ENCODE assay signal across 7 worm cellular contexts in genomic region chrV:13782190-13782589, ce11.
TF ChIP-seq lines count a peak whose summit lies in the region.

decr-1.1 (plus strand) TSS chrV:13782399.

TF ChIP-seq in whole organism, L1 larva, 84 proteins besides CTCF, POLR2A, EP300 and RAD21:
- TF ChIP-seq nhr-71 (tag; optimal IDR thresholded peaks at IDR 0.05; lab: Kevin White, UChicago) (peak; percentile 40), nhr-20 (tag; optimal IDR thresholded peaks at IDR 0.05; lab: Kevin White, UChicago) (peak; percentile 75), nhr-237 (tag; optimal IDR thresholded peaks at IDR 0.05; lab: Kevin White, UChicago) (no peak), rnt-1 (tag; optimal IDR thresholded peaks at IDR 0.05; lab: Kevin White, UChicago) (peak; percentile 11), snu-23 (GFP tag; optimal IDR thresholded peaks at IDR 0.05; lab: Kevin White, UChicago) (peak; percentile 10), jun-1 (tag; optimal IDR thresholded peaks at IDR 0.05; lab: Kevin White, UChicago) (no peak), lin-35 (GFP tag; optimal IDR thresholded peaks at IDR 0.05; lab: Kevin White, UChicago) (peak in 1 of 2 experiments; percentile 49), blmp-1 (tag; optimal IDR thresholded peaks at IDR 0.05; lab: Kevin White, UChicago) (no peak)
TF ChIP-seq in whole organism, L1 larva: peak in this region for 5.

TF ChIP-seq in whole organism, L2 larva, 48 proteins besides CTCF, POLR2A, EP300 and RAD21:
- peak; percentile 4 for TF ChIP-seq nhr-129 (tag; optimal IDR thresholded peaks at IDR 0.05; lab: Kevin White, UChicago)
- no peak for TF ChIP-seq nhr-21 (tag; optimal IDR thresholded peaks at IDR 0.05; lab: Kevin White, UChicago)
- TF ChIP-seq fos-1 (tag; optimal IDR thresholded peaks at IDR 0.05; lab: Kevin White, UChicago): peak; percentile 26
- peak; percentile 34 for TF ChIP-seq sma-9 (GFP tag; optimal IDR thresholded peaks at IDR 0.05; lab: Kevin White, UChicago)
- no peak for TF ChIP-seq sma-9 (tag; optimal IDR thresholded peaks at IDR 0.05; lab: Kevin White, UChicago)
- no peak for TF ChIP-seq ztf-1 (GFP tag; conservative IDR thresholded peaks at IDR 0.05; lab: Robert Waterston, UW)

TF ChIP-seq in whole organism, L3 larva, 47 proteins besides CTCF, POLR2A, EP300 and RAD21:
- TF ChIP-seq pqm-1 (tag; optimal IDR thresholded peaks at IDR 0.05; lab: Kevin White, UChicago) (peak; percentile 64), nhr-23 (tag; optimal IDR thresholded peaks at IDR 0.05; lab: Kevin White, UChicago) (no peak), ZK546.5 (tag; optimal IDR thresholded peaks at IDR 0.05; lab: Kevin White, UChicago) (no peak), ceh-28 (tag; optimal IDR thresholded peaks at IDR 0.05; lab: Kevin White, UChicago) (peak; percentile 28), R02D3.7 (tag; optimal IDR thresholded peaks at IDR 0.05; lab: Kevin White, UChicago) (no peak), daf-12 (tag; optimal IDR thresholded peaks at IDR 0.05; lab: Kevin White, UChicago) (no peak), elt-1 (tag; optimal IDR thresholded peaks at IDR 0.05; lab: Kevin White, UChicago) (no peak), egl-27 (tag; optimal IDR thresholded peaks at IDR 0.05; lab: Kevin White, UChicago) (no peak), ceh-16 (tag; optimal IDR thresholded peaks at IDR 0.05; lab: Kevin White, UChicago) (no peak), pha-4 (tag; optimal IDR thresholded peaks at IDR 0.05; lab: Kevin White, UChicago) (peak; percentile 37), nfya-1 (tag; optimal IDR thresholded peaks at IDR 0.05; lab: Kevin White, UChicago; ENCODE audit: insufficient read depth) (peak; percentile 7), elt-2 (tag; optimal IDR thresholded peaks at IDR 0.05; lab: Kevin White, UChicago) (peak; percentile 49), tbx-2 (tag; optimal IDR thresholded peaks at IDR 0.05; lab: Kevin White, UChicago) (no peak)

TF ChIP-seq in whole organism, L4 larva, 104 proteins besides CTCF, POLR2A, EP300 and RAD21 (continues in another document):
- TF ChIP-seq spr-1 (tag; optimal IDR thresholded peaks at IDR 0.05; lab: Kevin White, UChicago) (no peak), pqm-1 (tag; optimal IDR thresholded peaks at IDR 0.05; lab: Kevin White, UChicago) (peak; percentile 12), nhr-77 (tag; optimal IDR thresholded peaks at IDR 0.05; lab: Kevin White, UChicago) (peak; percentile 55), nhr-28 (tag; optimal IDR thresholded peaks at IDR 0.05; lab: Kevin White, UChicago) (peak; percentile 95), daf-16 (GFP tag; optimal IDR thresholded peaks at IDR 0.05; lab: Kevin White, UChicago) (no peak), daf-16 (tag; optimal IDR thresholded peaks at IDR 0.05; lab: Kevin White, UChicago) (peak; percentile 74), T20F7.1 (GFP tag; optimal IDR thresholded peaks at IDR 0.05; lab: Kevin White, UChicago) (peak; percentile 28), mdt-29 (GFP tag; IDR thresholded peaks at IDR 0.05; lab: Robert Waterston, UW) (no peak), Y105C5A.15 (GFP tag; IDR thresholded peaks at IDR 0.05; lab: Robert Waterston, UW) (no peak), dmd-6 (GFP tag; IDR thresholded peaks at IDR 0.05; lab: Robert Waterston, UW) (peak; percentile 56), ztf-7 (tag; optimal IDR thresholded peaks at IDR 0.05; lab: Kevin White, UChicago) (no peak), aly-2 (tag; optimal IDR thresholded peaks at IDR 0.05; lab: Kevin White, UChicago) (no peak), aha-1 (tag; lab: Kevin White, UChicago) (peak; percentile 95), mxl-2 (GFP tag; conservative IDR thresholded peaks at IDR 0.05; lab: Robert Waterston, UW) (no peak), nhr-48 (tag; optimal IDR thresholded peaks at IDR 0.05; lab: Kevin White, UChicago) (no peak), ceh-32 (tag; optimal IDR thresholded peaks at IDR 0.05; lab: Kevin White, UChicago; ENCODE audit: poor library complexity) (no peak), hlh-30 (tag; optimal IDR thresholded peaks at IDR 0.05; lab: Kevin White, UChicago; ENCODE audit: insufficient read depth) (peak; percentile 23)

TF ChIP-seq in whole organism, late embryonic, 69 proteins besides CTCF, POLR2A, EP300 and RAD21:
- TF ChIP-seq ceh-48 (tag; optimal IDR thresholded peaks at IDR 0.05; lab: Kevin White, UChicago) (peak; percentile 3), nhr-11 (tag; optimal IDR thresholded peaks at IDR 0.05; lab: Kevin White, UChicago) (no peak)

TF ChIP-seq in whole organism, mixed stage, embryonic, 35 proteins besides CTCF, POLR2A, EP300 and RAD21:
- TF ChIP-seq unc-62 (GFP tag; optimal IDR thresholded peaks at IDR 0.05; lab: Kevin White, UChicago) (no peak), nhr-12 (tag; optimal IDR thresholded peaks at IDR 0.05; lab: Kevin White, UChicago) (peak; percentile 19), ces-1 (GFP tag; optimal IDR thresholded peaks at IDR 0.05; lab: Kevin White, UChicago) (no peak)

TF ChIP-seq in whole organism, young adult, 124 proteins besides CTCF, POLR2A, EP300 and RAD21:
- peak; percentile 30 for TF ChIP-seq nhr-80 (tag; optimal IDR thresholded peaks at IDR 0.05; lab: Kevin White, UChicago)
- peak; percentile 25 for TF ChIP-seq ZK185.1 (tag; optimal IDR thresholded peaks at IDR 0.05; lab: Kevin White, UChicago; ENCODE audit: poor library complexity, severe bottlenecking)
- TF ChIP-seq F57C9.4 (tag; optimal IDR thresholded peaks at IDR 0.05; lab: Kevin White, UChicago): no peak
- TF ChIP-seq dox-1 (GFP tag; IDR thresholded peaks at IDR 0.05; lab: Robert Waterston, UW): 0 out of 2 replicates have a peak, but pooled peaks have one; percentile 18
- no peak for TF ChIP-seq ama-1 (optimal IDR thresholded peaks at IDR 0.05; lab: Kevin White, UChicago)
- TF ChIP-seq ama-1 (GFP tag; optimal IDR thresholded peaks at IDR 0.05; lab: Kevin White, UChicago): no peak
- TF ChIP-seq tbp1 (GFP tag; optimal IDR thresholded peaks at IDR 0.05; lab: Kevin White, UChicago): no peak
- no peak for TF ChIP-seq akir-1 (GFP tag; optimal IDR thresholded peaks at IDR 0.05; lab: Kevin White, UChicago)
